Worm (Caenorhabditis elegans) whole organism, early embryonic: ENCODE data around the gene T28C6.11.

Experiments used
- aly-1 ChIP-seq: sonication (generic microtip); optimal IDR thresholded peaks from 2 replicates; lab custom pipeline; 2016; ENCODE audit warnings: missing genetic modification characterization, missing compliant biosample characterization
- ama-1 ChIP-seq: fragments of 150-350 bp; optimal IDR thresholded peaks from 2 replicates; lab custom pipeline; 2014
- ceh-13 ChIP-seq: fragments of 200-800 bp; sonication (Bioruptor generic); optimal IDR thresholded peaks from 2 replicates; lab custom pipeline; 2018; ENCODE audit warnings: mild to moderate bottlenecking, missing genetic modification characterization, missing compliant biosample characterization
- ceh-36 ChIP-seq: sonication (generic microtip); optimal IDR thresholded peaks from 2 replicates; lab custom pipeline; 2016; ENCODE audit warnings: missing genetic modification characterization, inconsistent platforms, missing compliant biosample characterization
- ets-7 ChIP-seq: sonication (generic microtip); optimal IDR thresholded peaks from 2 replicates; lab custom pipeline; 2016; ENCODE audit warnings: missing genotype, missing genetic modification characterization, missing compliant biosample characterization
- flt-1 ChIP-seq: fragments of 200-800 bp; sonication (Bioruptor generic); IDR thresholded peaks from 2 replicates; pipeline ENCODE4 v1.3.6; 2022; ENCODE audit warnings: missing genetic modification characterization, missing compliant biosample characterization
- hmg-4 ChIP-seq: fragments of 200-800 bp; sonication (Bioruptor generic); optimal IDR thresholded peaks from 2 replicates; lab custom pipeline; 2018; ENCODE audit warnings: mild to moderate bottlenecking, missing genetic modification characterization, missing compliant biosample characterization
- hnd-1 ChIP-seq: sonication (generic microtip); optimal IDR thresholded peaks from 2 replicates; lab custom pipeline; 2016; ENCODE audit warnings: missing genetic modification characterization, missing compliant biosample characterization
- pes-1 ChIP-seq: fragments of 200-800 bp; sonication (Bioruptor generic); IDR thresholded peaks from 2 replicates; pipeline ENCODE4 v1.3.6; 2022; ENCODE audit warnings: missing genetic modification reagents, missing genetic modification characterization, missing compliant biosample characterization

DNA sequence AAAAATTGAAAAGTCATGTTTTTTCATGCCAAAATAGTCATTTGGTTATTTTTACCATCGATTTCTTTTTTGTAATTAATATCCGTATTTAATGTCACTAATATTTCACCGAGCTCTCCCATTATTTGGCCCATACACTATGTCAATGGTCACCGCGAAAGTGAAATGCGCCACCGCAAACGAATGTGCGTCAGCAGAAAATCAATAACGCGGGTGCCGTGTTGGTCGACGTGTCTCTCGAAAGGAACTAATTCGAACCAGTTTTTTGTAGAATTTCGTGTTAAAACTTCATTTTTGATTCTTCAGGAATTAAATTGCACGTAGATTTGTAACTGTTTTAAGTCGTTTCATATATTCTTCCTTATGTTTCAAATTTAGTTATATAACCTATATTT is 13.5 kb downstream of the T28C6.11 start:
- TF ChIP-seq ceh-13 (GFP tag; lab: Kevin White, UChicago), result no peak
- TF ChIP-seq flt-1 (GFP tag; lab: Robert Waterston, UW), result no peak
- TF ChIP-seq hnd-1 (tag; lab: Kevin White, UChicago), result no peak
- no peak for TF ChIP-seq pes-1 (GFP tag; lab: Robert Waterston, UW)
- no peak for TF ChIP-seq aly-1 (tag; lab: Kevin White, UChicago)
- no peak for TF ChIP-seq ama-1 (lab: Kevin White, UChicago)
- no peak for TF ChIP-seq hmg-4
- TF ChIP-seq ceh-36 (tag; lab: Kevin White, UChicago), result no peak
- no peak for TF ChIP-seq ets-7 (tag; lab: Kevin White, UChicago)
